Worm (Caenorhabditis elegans): Measurements from ENCODE around the gene atad-3.
A peak's percentile ranks its signal among the peaks of the same experiment; 100 is the strongest.

The atad-3 gene

ce11 chrII:10248355-10249041, at the start of gene atad-3 (continued):
- TF ChIP-seq attf-6 (GFP tag; IDR thresholded peaks at IDR 0.05) (peak; percentile 63; the same call in 1 of the 2 replicates), aptf-2 (GFP tag; conservative IDR thresholded peaks at IDR 0.05) (peak; percentile 94), ZK185.1 (tag; optimal IDR thresholded peaks at IDR 0.05; ENCODE audit: poor library complexity, severe bottlenecking) (peak; percentile 86), Y67H2A.10 (GFP tag; conservative IDR thresholded peaks at IDR 0.05) (peak; percentile 95), F55B11.4 (tag; optimal IDR thresholded peaks at IDR 0.05; ENCODE audit: borderline replicate concordance, insufficient read depth) (no peak), sea-2 (GFP tag; IDR thresholded peaks at IDR 0.05) (0 out of 2 replicates have a peak, but pooled peaks have one; percentile 22), hlh-12 (tag; optimal IDR thresholded peaks at IDR 0.05) (no peak), hrde-1 (tag; optimal IDR thresholded peaks at IDR 0.05; ENCODE audit: borderline replicate concordance) (peak; percentile 33), fkh-3 (tag; optimal IDR thresholded peaks at IDR 0.05) (no peak), F22D6.2 (tag; optimal IDR thresholded peaks at IDR 0.05) (peak; percentile 9), C17E4.6 (GFP tag; IDR thresholded peaks at IDR 0.05) (peak; percentile 90), unc-130 (GFP tag; optimal IDR thresholded peaks at IDR 0.05) (peak; percentile 74), hsf-1 (GFP tag; IDR thresholded peaks at IDR 0.05) (peak; percentile 80; the same call in 1 of the 2 replicates), snpc-1.1 (tag; optimal IDR thresholded peaks at IDR 0.05; ENCODE audit: insufficient read depth) (no peak), nhr-27 (tag; optimal IDR thresholded peaks at IDR 0.05) (no peak), athp-1 (tag; optimal IDR thresholded peaks at IDR 0.05) (peak; percentile 84), rcor-1 (GFP tag; IDR thresholded peaks at IDR 0.05) (peak; percentile 97), Y56A3A.18 (GFP tag; IDR thresholded peaks at IDR 0.05) (peak; percentile 62; the same call in 1 of the 2 replicates), ztf-26 (tag; optimal IDR thresholded peaks at IDR 0.05) (peak; percentile 33), D2030.7 (GFP tag; IDR thresholded peaks at IDR 0.05) (peak; percentile 97), attf-5 (GFP tag; optimal IDR thresholded peaks at IDR 0.05) (peak; percentile 95), lin-40 (tag; optimal IDR thresholded peaks at IDR 0.05) (peak; percentile 73), bed-1 (GFP tag; IDR thresholded peaks at IDR 0.05) (no peak), F39B2.1 (GFP tag; IDR thresholded peaks at IDR 0.05) (no peak), snpc-4 (GFP tag; optimal IDR thresholded peaks at IDR 0.05) (peak; percentile 23), snpc-4 (tag; optimal IDR thresholded peaks at IDR 0.05) (peak; percentile 21 to 69 (median 52)), nfya-1 (tag; optimal IDR thresholded peaks at IDR 0.05; ENCODE audit: borderline replicate concordance, insufficient read depth) (no peak), rpc-1 (optimal IDR thresholded peaks at IDR 0.05) (no peak), rpc-1 (tag; optimal IDR thresholded peaks at IDR 0.05) (no peak), lin-35 (GFP tag; optimal IDR thresholded peaks at IDR 0.05) (peak in 2 of 3 experiments; percentile 58 to 83), xnd-1 (tag; optimal IDR thresholded peaks at IDR 0.05) (no peak), ceh-27 (GFP tag; optimal IDR thresholded peaks at IDR 0.05) (peak; percentile 94), atf-7 (tag; optimal IDR thresholded peaks at IDR 0.05) (peak; percentile 64)

ce11 chrII:10199906-10200305, 48.9 kb upstream of the atad-3 start, which contains the start of gene R05H5.4:
Gene R05H5.4, minus strand, starts transcription at chrII:10200006.
- no peak for TF ChIP-seq D2030.7 (GFP tag; IDR thresholded peaks at IDR 0.05)
- 0 out of 2 replicates have a peak, but pooled peaks have one; percentile 33 for TF ChIP-seq madf-3 (GFP tag; IDR thresholded peaks at IDR 0.05)
- TF ChIP-seq K12H6.12 (tag; optimal IDR thresholded peaks at IDR 0.05) = no peak
- TF ChIP-seq nfyb-1 (GFP tag; IDR thresholded peaks at IDR 0.05) = no peak

- TF ChIP-seq unc-62 (GFP tag; optimal IDR thresholded peaks at IDR 0.05) (no peak), hlh-12 (tag; optimal IDR thresholded peaks at IDR 0.05) (no peak), ztf-18 (tag; optimal IDR thresholded peaks at IDR 0.05) (peak; percentile 17), rcor-1 (GFP tag; IDR thresholded peaks at IDR 0.05) (no peak), hmg-20 (GFP tag; IDR thresholded peaks at IDR 0.05) (no peak), hmg-1.2 (GFP tag; IDR thresholded peaks at IDR 0.05) (peak; percentile 52; the same call in 1 of the 2 replicates), atf-7 (tag; optimal IDR thresholded peaks at IDR 0.05) (no peak), ceh-58 (GFP tag; IDR thresholded peaks at IDR 0.05) (no peak), sea-2 (GFP tag; IDR thresholded peaks at IDR 0.05) (no peak), nhr-120 (GFP tag; IDR thresholded peaks at IDR 0.05) (no peak), repo-1 (tag; optimal IDR thresholded peaks at IDR 0.05) (no peak), pha-4 (tag; optimal IDR thresholded peaks at IDR 0.05) (no peak), F55B11.4 (tag; optimal IDR thresholded peaks at IDR 0.05; ENCODE audit: borderline replicate concordance, insufficient read depth) (no peak), ceh-100 (GFP tag; IDR thresholded peaks at IDR 0.05) (peak; percentile 11; the same call in 1 of the 2 replicates), sptf-2 (GFP tag; optimal IDR thresholded peaks at IDR 0.05) (no peak)
Observed at ce11 chrII:10200759-10201158, 48.0 kb upstream of the atad-3 start, which contains the start of gene arv-1. Gene arv-1, minus strand, starts transcription at chrII:10200823.

Data from whole organism, young adult.